Fruit fly (Drosophila melanogaster) whole organism, prepupa: ENCODE results near the gene CG43924.
"Not testable (repeated sequence)": the region's sequence is repeated elsewhere in the genome, so short reads cannot be mapped to it uniquely, and the experiment has no call there.

Source experiments
- CG10631 ChIP-seq: fragments of 200-800 bp; sonication (Bioruptor generic); optimal IDR thresholded peaks from 2 replicates; lab custom pipeline; 2016; ENCODE audit warnings: missing biosample characterization, missing genetic modification characterization
- CG10669 ChIP-seq: fragments of 200-800 bp; sonication (Bioruptor generic); optimal IDR thresholded peaks from 3 replicates; lab custom pipeline; 2018; ENCODE audit warnings: missing biosample characterization, mild to moderate bottlenecking, missing genetic modification characterization, moderate library complexity
- CG7368 ChIP-seq: fragments of 200-800 bp; sonication (Bioruptor generic); optimal IDR thresholded peaks from 3 replicates; lab custom pipeline; 2016; ENCODE audit warnings: missing biosample characterization, missing genetic modification characterization
- Hr39 ChIP-seq: fragments of 200-800 bp; sonication (Bioruptor generic); optimal IDR thresholded peaks from 2 replicates; lab custom pipeline; 2016; ENCODE audit warnings: missing biosample characterization, missing genetic modification characterization
- achi ChIP-seq: fragments of 200-800 bp; sonication (Bioruptor generic); optimal IDR thresholded peaks from 3 replicates; lab custom pipeline; 2016; ENCODE audit warnings: missing biosample characterization, missing genetic modification characterization
- acj6 ChIP-seq: fragments of 200-800 bp; sonication (Bioruptor generic); optimal IDR thresholded peaks from 3 replicates; lab custom pipeline; 2016; ENCODE audit warnings: missing biosample characterization, missing genetic modification characterization
- lz ChIP-seq: fragments of 200-800 bp; sonication (Bioruptor generic); optimal IDR thresholded peaks from 3 replicates; lab custom pipeline; 2016; ENCODE audit warnings: missing biosample characterization, missing genetic modification characterization

- TF ChIP-seq CG7368 (GFP tag; lab: Kevin White, UChicago); CG10631; CG10669; acj6 (GFP tag; lab: Kevin White, UChicago); Hr39 (GFP tag; lab: Kevin White, UChicago); lz; achi: not testable (repeated sequence)
Observed at dm6 chr2L:15669874-15670273, 41.0 kb downstream of the CG43924 start, which contains the start of gene CG18478.
